Worm (Caenorhabditis elegans): ENCODE data around the gene srgp-1.

ce11 chrIV:11586484-11586883, 16.2 kb downstream of the srgp-1 start:
- TF ChIP-seq blmp-1 (tag; optimal IDR thresholded peaks at IDR 0.05) (no peak), zip-8 (tag; optimal IDR thresholded peaks at IDR 0.05) (no peak), unc-62 (GFP tag; optimal IDR thresholded peaks at IDR 0.05) (no peak), nhr-76 (tag; optimal IDR thresholded peaks at IDR 0.05) (no peak), unc-39 (tag; optimal IDR thresholded peaks at IDR 0.05) (no peak), sem-2 (GFP tag; optimal IDR thresholded peaks at IDR 0.05) (no peak), elt-1 (tag; optimal IDR thresholded peaks at IDR 0.05; ENCODE audit: borderline replicate concordance, insufficient read depth) (no peak)
